Fruit fly (Drosophila melanogaster) ovary, adult (tissue): Measurements from ENCODE around the gene BNIP3.

Experiments used
- CG17801 ChIP-seq: fragments of 200-800 bp; optimal IDR thresholded peaks from 2 replicates; lab custom pipeline; 2019; ENCODE audit warnings: missing biosample characterization, mild to moderate bottlenecking, missing genetic modification characterization, moderate library complexity; ENCODE audit not compliant: partially characterized antibody

The BNIP3 gene

dm6 chr3L:20491525-20492132 lies 27.6 kb downstream of the BNIP3 start, which contains the start of gene ND-39:
ND-39 (plus strand) TSS chr3L:20492082.
- no peak for TF ChIP-seq CG17801 (GFP tag; lab: Kevin White, UChicago)

dm6 chr3L:20487649-20488048 lies 31.5 kb downstream of the BNIP3 start:
- no peak for TF ChIP-seq CG17801 (GFP tag; lab: Kevin White, UChicago)

- peak; percentile 87 for TF ChIP-seq CG17801 (GFP tag; lab: Kevin White, UChicago)
These were observed 44.4 kb downstream of the BNIP3 start for dm6 chr3L:20474789-20475208.

- TF ChIP-seq CG17801 (GFP tag; lab: Kevin White, UChicago): no peak
These were observed 44.9 kb downstream of the BNIP3 start, which contains the start of gene isoQC for dm6 chr3L:20474197-20474788. isoQC (plus strand) TSS chr3L:20474466.

dm6 chr3L:20473021-20473799 lies 46.0 kb downstream of the BNIP3 start, which contains the start of the genes CG32428 and CG5969:
CG32428 (minus strand) TSS chr3L:20473723.
CG5969 (plus strand) TSS chr3L:20473783.
- peak; percentile 24 for TF ChIP-seq CG17801 (GFP tag; lab: Kevin White, UChicago)

dm6 chr3L:20472607-20473006 lies 46.6 kb downstream of the BNIP3 start:
- TF ChIP-seq CG17801 (GFP tag; lab: Kevin White, UChicago): no peak

dm6 chr3L:20471499-20472313 lies 47.5 kb downstream of the BNIP3 start:
- no peak for TF ChIP-seq CG17801 (GFP tag; lab: Kevin White, UChicago)

- peak; percentile 2 for TF ChIP-seq CG17801 (GFP tag; lab: Kevin White, UChicago)
These were observed 48.1 kb downstream of the BNIP3 start for dm6 chr3L:20470991-20471498.

- no peak for TF ChIP-seq CG17801 (GFP tag; lab: Kevin White, UChicago)
These were observed 51.8 kb downstream of the BNIP3 start for dm6 chr3L:20467433-20467832.

- TF ChIP-seq CG17801 (GFP tag; lab: Kevin White, UChicago): no peak
These were observed 52.6 kb downstream of the BNIP3 start, which contains the start of gene Tdh for dm6 chr3L:20466599-20466998. Tdh (plus strand) TSS chr3L:20466944.

dm6 chr3L:20465941-20466340 lies 53.3 kb downstream of the BNIP3 start, which contains the start of gene CG42764:
CG42764 (minus strand) TSS chr3L:20466041.
- TF ChIP-seq CG17801 (GFP tag; lab: Kevin White, UChicago): no peak

- TF ChIP-seq CG17801 (GFP tag; lab: Kevin White, UChicago): no peak
These were observed 54.5 kb downstream of the BNIP3 start, which contains the start of gene atk for dm6 chr3L:20464677-20465076. atk (minus strand) TSS chr3L:20464862.
